Worm (Caenorhabditis elegans): ENCODE measurements around the gene taf-9.

- no peak for TF ChIP-seq ref-1 (GFP tag; conservative IDR thresholded peaks at IDR 0.05)
- TF ChIP-seq flt-1 (GFP tag; IDR thresholded peaks at IDR 0.05) = no peak
- TF ChIP-seq klf-2 (GFP tag; conservative IDR thresholded peaks at IDR 0.05) = no peak
These were observed 9.8 kb downstream of the taf-9 start for ce11 chrIII:13633826-13634225.

Data from whole organism, midembryonic.